Fruit fly (Drosophila melanogaster) whole organism, prepupa: Measurements from ENCODE around the gene CG9395.

Source experiments
- CG11902 ChIP-seq: fragments of 200-800 bp; sonication (Bioruptor generic); optimal IDR thresholded peaks from 3 replicates; lab custom pipeline; 2016; ENCODE audit warnings: missing biosample characterization, missing genetic modification characterization
- CG7368 ChIP-seq: fragments of 200-800 bp; sonication (Bioruptor generic); optimal IDR thresholded peaks from 3 replicates; lab custom pipeline; 2016; ENCODE audit warnings: missing biosample characterization, missing genetic modification characterization
- Ets21C ChIP-seq: fragments of 200-800 bp; sonication (Bioruptor generic); optimal IDR thresholded peaks from 3 replicates; lab custom pipeline; 2016; ENCODE audit warnings: missing biosample characterization, missing genetic modification characterization
- Sox15 ChIP-seq: fragments of 200-800 bp; sonication (Bioruptor generic); optimal IDR thresholded peaks from 3 replicates; lab custom pipeline; 2016; ENCODE audit warnings: missing biosample characterization, missing genetic modification characterization
- eg ChIP-seq: fragments of 200-800 bp; sonication (Bioruptor generic); IDR thresholded peaks from 3 replicates; pipeline ENCODE4 v1.3.6; 2022; ENCODE audit warnings: missing biosample characterization, missing genetic modification characterization

DNA sequence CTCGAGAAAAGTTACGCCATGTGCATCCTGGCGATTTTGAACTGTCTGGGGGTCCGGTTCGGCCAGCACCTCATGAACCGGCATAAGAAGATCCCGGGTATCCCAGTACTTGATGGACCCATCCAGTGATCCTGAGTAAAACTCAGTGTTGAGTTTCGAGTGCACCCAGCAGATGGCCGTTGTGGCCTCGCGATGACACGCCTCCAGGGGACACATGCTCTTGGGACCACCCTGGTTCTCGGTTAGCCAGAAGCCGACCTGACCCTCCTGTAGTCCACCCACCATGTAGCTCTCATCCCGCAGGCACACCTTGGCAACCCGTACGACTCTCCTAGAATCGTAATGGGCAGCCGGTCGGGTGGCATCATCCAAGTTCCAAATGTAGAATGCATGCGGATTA is 42.5 kb upstream of the CG9395 start:
- no peak for TF ChIP-seq Sox15 (GFP tag; lab: Kevin White, UChicago)
- no peak for TF ChIP-seq Ets21C (GFP tag; lab: Kevin White, UChicago)
- no peak for TF ChIP-seq CG11902
- no peak for TF ChIP-seq CG7368 (GFP tag; lab: Kevin White, UChicago)
- no peak for TF ChIP-seq eg (GFP tag; lab: Robert Waterston, UW)
